Worm (Caenorhabditis elegans): ENCODE measurements around the gene gpb-1.

DNA sequence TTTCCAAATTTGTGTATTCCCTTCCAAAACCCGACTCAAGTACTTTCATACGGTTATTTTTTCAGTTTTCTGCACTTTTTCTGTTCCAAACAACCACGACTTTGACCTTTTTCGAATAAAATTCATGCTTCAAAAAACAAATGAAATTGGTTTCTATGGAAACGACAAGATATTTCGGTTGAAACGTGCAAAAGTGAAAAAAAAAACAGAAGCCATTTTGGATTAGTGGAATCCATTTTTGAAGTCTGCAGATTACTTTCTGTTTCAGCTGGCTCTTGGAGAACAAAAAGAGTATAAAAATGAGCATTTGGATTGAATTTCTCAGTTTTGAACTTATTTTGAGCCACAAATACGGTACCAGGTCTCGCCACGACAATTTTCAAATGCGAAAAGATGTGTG is 26.2 kb downstream of the gpb-1 start:
- no peak for TF ChIP-seq him-1 (tag; optimal IDR thresholded peaks at IDR 0.05)
- no peak for TF ChIP-seq W03F9.2 (tag; optimal IDR thresholded peaks at IDR 0.05)
